Worm (Caenorhabditis elegans): ENCODE measurements around the gene srt-11.

DNA sequence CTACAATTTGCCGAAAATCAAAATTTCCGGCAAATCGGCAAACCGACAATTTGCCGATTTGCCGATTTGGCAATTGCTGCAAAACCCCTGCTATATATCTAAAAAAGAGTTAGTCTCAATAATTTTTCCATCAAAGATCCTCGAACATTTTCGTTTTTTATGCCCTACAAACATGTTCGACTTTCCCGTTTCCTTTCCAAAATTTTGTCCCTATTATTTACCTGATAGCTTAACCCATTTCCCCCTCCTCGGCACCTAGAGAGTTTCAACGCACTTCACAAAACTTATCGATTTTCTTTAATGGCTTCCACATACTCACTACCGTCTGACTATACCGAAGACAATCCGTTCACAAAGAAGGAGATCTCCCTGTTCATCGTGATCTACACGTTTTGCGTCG lies 2.9 kb downstream of the srt-11 start, which contains the start of gene W01D2.6:
- TF ChIP-seq egl-27 (tag; optimal IDR thresholded peaks at IDR 0.05), result no peak
- no peak for TF ChIP-seq lir-3 (tag; optimal IDR thresholded peaks at IDR 0.05; ENCODE audit: poor library complexity)
- TF ChIP-seq egl-13 (tag; optimal IDR thresholded peaks at IDR 0.05), result no peak
- TF ChIP-seq jun-1 (tag; optimal IDR thresholded peaks at IDR 0.05), result no peak
